Worm (Caenorhabditis elegans): ENCODE results near the gene aipr-1.

DNA sequence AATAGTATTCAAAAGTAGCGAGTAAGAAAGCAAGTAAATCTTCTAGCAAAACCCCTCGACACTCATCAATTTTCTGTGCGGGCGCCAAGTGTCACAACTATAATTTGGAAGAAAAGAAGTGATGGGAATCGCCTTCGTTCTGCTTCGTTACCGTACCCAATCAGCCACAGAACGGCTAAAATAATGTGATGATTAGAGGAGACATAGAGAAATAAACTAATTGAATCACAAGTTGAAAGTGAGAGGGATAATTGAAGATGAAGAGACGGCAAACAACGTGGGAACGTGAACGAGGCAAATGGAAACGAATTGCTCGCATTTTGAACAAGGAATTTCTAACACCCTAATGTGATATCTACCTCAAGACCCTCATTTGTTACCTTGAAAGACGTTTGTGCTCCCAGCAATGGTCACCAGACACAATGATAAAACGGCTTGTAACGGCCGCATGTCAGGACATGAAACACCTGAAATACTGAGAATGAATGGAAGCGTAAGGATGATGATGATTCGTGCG is 48.7 kb upstream of the aipr-1 start, which contains the start of gene T19D12.6:
- TF ChIP-seq flt-1 (GFP tag; IDR thresholded peaks at IDR 0.05) = no peak
- TF ChIP-seq T22C8.4 (GFP tag; IDR thresholded peaks at IDR 0.05) = no peak
- TF ChIP-seq cog-1 (tag; optimal IDR thresholded peaks at IDR 0.05) = no peak
- TF ChIP-seq ref-1 (GFP tag; conservative IDR thresholded peaks at IDR 0.05) = no peak
- TF ChIP-seq ztf-29 (GFP tag; IDR thresholded peaks at IDR 0.05) = no peak
- TF ChIP-seq klf-2 (GFP tag; conservative IDR thresholded peaks at IDR 0.05) = no peak
- no peak for TF ChIP-seq ztf-23 (GFP tag; IDR thresholded peaks at IDR 0.05)

Data from whole organism, midembryonic.